Worm (Caenorhabditis elegans) whole organism, L1 larva: ENCODE measurements around the gene xbx-1.
A peak's percentile ranks its signal among the peaks of the same experiment; 100 is the strongest.

Experiments
- C04F5.9 ChIP-seq: sonication (generic microtip); optimal IDR thresholded peaks from 2 replicates; lab custom pipeline; 2016; ENCODE audit warnings: missing genetic modification characterization, missing compliant biosample characterization
- C16A3.4 ChIP-seq: fragments of 150-350 bp; optimal IDR thresholded peaks from 2 replicates; lab custom pipeline; 2014; ENCODE audit warnings: missing biosample characterization, missing genetic modification characterization
- C34B4.2 ChIP-seq: sonication (generic microtip); optimal IDR thresholded peaks from 2 replicates; lab custom pipeline; 2017; ENCODE audit warnings: mild to moderate bottlenecking, missing genetic modification characterization, missing compliant biosample characterization
- aha-1 ChIP-seq: fragments of 150-350 bp; optimal IDR thresholded peaks from 2 replicates; lab custom pipeline; 2014; ENCODE audit warnings: missing biosample characterization, missing genetic modification characterization
- alr-1 ChIP-seq: fragments of 200-800 bp; sonication (Bioruptor generic); optimal IDR thresholded peaks from 2 replicates; lab custom pipeline; 2018; ENCODE audit warnings: borderline replicate concordance, mild to moderate bottlenecking, missing genetic modification characterization, missing compliant biosample characterization
- aly-2 ChIP-seq: fragments of 150-350 bp; optimal IDR thresholded peaks from 2 replicates; lab custom pipeline; 2014; ENCODE audit warnings: missing biosample characterization, missing genetic modification characterization
- ama-1 ChIP-seq: fragments of 150-350 bp; optimal IDR thresholded peaks from 2 replicates; lab custom pipeline; 2014
- ceh-8 ChIP-seq: fragments of 200-800 bp; sonication (Bioruptor generic); optimal IDR thresholded peaks from 2 replicates; lab custom pipeline; 2018; ENCODE audit warnings: mild to moderate bottlenecking, missing genetic modification characterization, moderate library complexity, missing compliant biosample characterization
- ceh-82 ChIP-seq, 3 experiments: fragments of 150-350 bp in 1 of 3; sonication (generic microtip) in 2 of 3; optimal IDR thresholded peaks; 2 replicates each; lab custom pipeline; 2014 to 2017; ENCODE audit warnings: missing biosample characterization in 3 of 3, missing genetic modification characterization in 3 of 3
- ceh-88 ChIP-seq: fragments of 200-800 bp; sonication (Bioruptor generic); IDR thresholded peaks from 2 replicates; pipeline ENCODE4 v1.3.6; 2022; ENCODE audit warnings: missing genetic modification characterization, missing compliant biosample characterization
- ces-1 ChIP-seq: fragments of 150-350 bp; optimal IDR thresholded peaks from 2 replicates; lab custom pipeline; 2014; ENCODE audit warnings: missing biosample characterization, missing genetic modification reagents, missing genetic modification characterization
- efl-3 ChIP-seq: fragments of 200-800 bp; sonication (Bioruptor generic); optimal IDR thresholded peaks from 2 replicates; lab custom pipeline; 2018; ENCODE audit warnings: mild to moderate bottlenecking, missing genetic modification characterization, missing compliant biosample characterization
- egl-13 ChIP-seq: sonication (generic microtip); optimal IDR thresholded peaks from 2 replicates; lab custom pipeline; 2016; ENCODE audit warnings: missing genotype, missing genetic modification reagents, missing genetic modification characterization, missing compliant biosample characterization
- egl-27 ChIP-seq, 2 experiments: fragments of 150-350 bp in 1 of 2; sonication (generic microtip); optimal IDR thresholded peaks; 3 replicates each; lab custom pipeline; 2017 to 2018; ENCODE audit warnings: missing biosample characterization in 2 of 2, missing genetic modification characterization in 2 of 2, missing genetic modification reagents in 2 of 2
- elt-2 ChIP-seq: sonication (generic microtip); optimal IDR thresholded peaks from 2 replicates; lab custom pipeline; 2016; ENCODE audit warnings: missing genetic modification characterization, mild to moderate bottlenecking, inconsistent platforms, missing compliant biosample characterization, missing genetic modification reagents
- ets-5 ChIP-seq: fragments of 200-800 bp; sonication (Bioruptor generic); IDR thresholded peaks from 2 replicates; pipeline ENCODE4 v1.3.6; 2022; ENCODE audit warnings: missing genetic modification characterization, missing compliant biosample characterization
- fkh-8 ChIP-seq: sonication (generic microtip); optimal IDR thresholded peaks from 2 replicates; lab custom pipeline; 2016; ENCODE audit warnings: mild to moderate bottlenecking, missing genetic modification characterization, missing compliant biosample characterization
- fos-1 ChIP-seq: fragments of 150-350 bp; optimal IDR thresholded peaks from 2 replicates; lab custom pipeline; 2014; ENCODE audit warnings: missing biosample characterization, missing genetic modification characterization
- irx-1 ChIP-seq: sonication (generic microtip); optimal IDR thresholded peaks from 2 replicates; lab custom pipeline; 2016; ENCODE audit warnings: missing genetic modification characterization, missing compliant biosample characterization
- isw-1 ChIP-seq: fragments of 200-800 bp; sonication (Bioruptor generic); IDR thresholded peaks from 2 replicates; pipeline ENCODE4 v1.3.6; 2022; ENCODE audit warnings: missing genetic modification characterization, missing compliant biosample characterization
- jun-1 ChIP-seq: fragments of 150-350 bp; optimal IDR thresholded peaks from 2 replicates; lab custom pipeline; 2014; ENCODE audit warnings: missing biosample characterization, missing genetic modification reagents, missing genetic modification characterization
- lin-13 ChIP-seq: fragments of 150-350 bp; optimal IDR thresholded peaks from 2 replicates; lab custom pipeline; 2014; ENCODE audit warnings: missing biosample characterization, missing genetic modification reagents, missing genetic modification characterization
- lin-14 ChIP-seq: fragments of 200-800 bp; sonication (Bioruptor generic); optimal IDR thresholded peaks from 2 replicates; lab custom pipeline; 2018; ENCODE audit warnings: mild to moderate bottlenecking, missing genetic modification characterization, moderate library complexity, missing compliant biosample characterization
- lin-15B ChIP-seq: fragments of 150-350 bp; sonication (generic microtip); optimal IDR thresholded peaks from 3 replicates; lab custom pipeline; 2014; ENCODE audit warnings: missing biosample characterization, missing genetic modification characterization
- lin-35 ChIP-seq, 2 experiments: fragments of 150-350 bp; optimal IDR thresholded peaks; 2 replicates each; lab custom pipeline; 2014; ENCODE audit warnings: missing biosample characterization in 2 of 2, missing genetic modification characterization in 2 of 2, missing genetic modification reagents in 2 of 2
- mdl-1 ChIP-seq, 2 experiments: fragments of 150-350 bp; optimal IDR thresholded peaks; 2 replicates each; lab custom pipeline; 2014 to 2017; ENCODE audit warnings: missing biosample characterization in 2 of 2, missing genetic modification characterization in 2 of 2, inconsistent platforms in 1 of 2
- nhr-12 ChIP-seq: sonication (generic microtip); optimal IDR thresholded peaks from 2 replicates; lab custom pipeline; 2017; ENCODE audit warnings: missing biosample characterization, missing genetic modification characterization
- nhr-19 ChIP-seq: fragments of 200-800 bp; sonication (Bioruptor generic); conservative IDR thresholded peaks from 2 replicates; pipeline ENCODE4 v1.3.6; 2022; ENCODE audit warnings: missing genetic modification characterization, missing compliant biosample characterization
- nhr-28 ChIP-seq: fragments of 150-350 bp; optimal IDR thresholded peaks from 2 replicates; lab custom pipeline; 2014; ENCODE audit warnings: missing biosample characterization, missing genetic modification characterization
- nhr-47 ChIP-seq: sonication (generic microtip); optimal IDR thresholded peaks from 2 replicates; lab custom pipeline; 2016; ENCODE audit warnings: mild to moderate bottlenecking, missing genetic modification characterization, moderate library complexity, missing compliant biosample characterization
- nhr-71 ChIP-seq: sonication (generic microtip); optimal IDR thresholded peaks from 2 replicates; lab custom pipeline; 2016; ENCODE audit warnings: mild to moderate bottlenecking, missing genetic modification characterization, moderate library complexity, missing compliant biosample characterization
- nhr-76 ChIP-seq: sonication (generic microtip); optimal IDR thresholded peaks from 2 replicates; lab custom pipeline; 2017; ENCODE audit warnings: missing biosample characterization, missing genetic modification characterization
- nhr-90 ChIP-seq: sonication (generic microtip); optimal IDR thresholded peaks from 2 replicates; lab custom pipeline; 2016; ENCODE audit warnings: mild to moderate bottlenecking, missing genetic modification characterization, missing compliant biosample characterization; ENCODE audit not compliant: poor library complexity
- pag-3 ChIP-seq: sonication (generic microtip); optimal IDR thresholded peaks from 2 replicates; lab custom pipeline; 2017; ENCODE audit warnings: missing genetic modification characterization, mild to moderate bottlenecking, missing compliant biosample characterization, antibody characterized with exemption, borderline replicate concordance; ENCODE audit not compliant: insufficient read depth
- pax-3 ChIP-seq: fragments of 200-800 bp; sonication (Bioruptor generic); optimal IDR thresholded peaks from 2 replicates; lab custom pipeline; 2018; ENCODE audit warnings: mild to moderate bottlenecking, missing genetic modification characterization, moderate library complexity, missing compliant biosample characterization
- pqm-1 ChIP-seq: sonication (generic microtip); optimal IDR thresholded peaks from 3 replicates; lab custom pipeline; 2017; ENCODE audit warnings: missing biosample characterization, missing genetic modification characterization
- snpc-4 ChIP-seq: fragments of 150-350 bp; optimal IDR thresholded peaks from 2 replicates; lab custom pipeline; 2014; ENCODE audit warnings: missing biosample characterization, missing genetic modification characterization
- snu-23 ChIP-seq: sonication (generic microtip); optimal IDR thresholded peaks from 2 replicates; lab custom pipeline; 2016; ENCODE audit warnings: missing genetic modification characterization, missing compliant biosample characterization
- tbx-2 ChIP-seq: sonication (generic microtip); optimal IDR thresholded peaks from 2 replicates; lab custom pipeline; 2016; ENCODE audit warnings: missing genetic modification characterization, missing compliant biosample characterization
- unc-130 ChIP-seq: fragments of 150-350 bp; optimal IDR thresholded peaks from 2 replicates; lab custom pipeline; 2017; ENCODE audit warnings: missing biosample characterization, missing genetic modification characterization, inconsistent platforms
- unc-62 ChIP-seq: fragments of 150-350 bp; optimal IDR thresholded peaks from 2 replicates; lab custom pipeline; 2014; ENCODE audit warnings: missing biosample characterization, missing genetic modification reagents, missing genetic modification characterization
- unc-86 ChIP-seq: sonication (generic microtip); optimal IDR thresholded peaks from 2 replicates; lab custom pipeline; 2016; ENCODE audit warnings: missing genetic modification characterization, missing compliant biosample characterization
- unc-98 ChIP-seq: fragments of 200-800 bp; sonication (Bioruptor generic); IDR thresholded peaks from 2 replicates; pipeline ENCODE4 v1.3.6; 2022; ENCODE audit warnings: missing genetic modification characterization, missing compliant biosample characterization
- zag-1 ChIP-seq: fragments of 150-350 bp; optimal IDR thresholded peaks from 2 replicates; lab custom pipeline; 2014; ENCODE audit warnings: missing biosample characterization, missing genetic modification characterization
- zip-4 ChIP-seq: fragments of 200-800 bp; sonication (Bioruptor generic); optimal IDR thresholded peaks from 2 replicates; lab custom pipeline; 2018; ENCODE audit warnings: mild to moderate bottlenecking, missing genetic modification characterization, moderate library complexity, missing compliant biosample characterization

The xbx-1 gene

ce11 chrV:15002184-15002690 is 22.2 kb downstream of the xbx-1 start, which contains the start of the genes fib-1 and mut-15 (continued):
- TF ChIP-seq nhr-90 (tag; lab: Kevin White, UChicago) (peak; percentile 94), lin-14 (peak; percentile 94), C04F5.9 (tag; lab: Kevin White, UChicago) (peak; percentile 90), jun-1 (peak; percentile 87), tbx-2 (tag; lab: Kevin White, UChicago) (peak; percentile 93), ces-1 (GFP tag; lab: Kevin White, UChicago) (no peak), fos-1 (tag; lab: Kevin White, UChicago) (peak; percentile 79), nhr-12 (tag; lab: Kevin White, UChicago) (no peak), unc-130 (tag; lab: Kevin White, UChicago) (peak; percentile 90), egl-27 (tag; optimal IDR thresholded peaks at IDR 0.05; lab: Kevin White, UChicago) (peak in 1 of 2 experiments; percentile 45), unc-98 (peak; percentile 70), ets-5 (GFP tag; lab: Robert Waterston, UW) (no peak), nhr-71 (peak; percentile 96), aha-1 (tag; lab: Kevin White, UChicago) (peak; percentile 2), nhr-19 (GFP tag; lab: Robert Waterston, UW) (peak; percentile 92), fkh-8 (tag; lab: Kevin White, UChicago) (peak; percentile 98), nhr-76 (tag; lab: Kevin White, UChicago) (no peak), aly-2 (tag; lab: Kevin White, UChicago) (peak; percentile 33), ceh-88 (peak; percentile 77), pag-3 (tag; lab: Kevin White, UChicago) (peak; percentile 71), nhr-47 (tag; lab: Kevin White, UChicago) (peak; percentile 96), pqm-1 (no peak), C16A3.4 (tag; lab: Kevin White, UChicago) (peak; percentile 96), unc-62 (GFP tag; lab: Kevin White, UChicago) (no peak), isw-1 (GFP tag; lab: Robert Waterston, UW) (peak; percentile 96), C34B4.2 (tag; lab: Kevin White, UChicago) (no peak), pax-3 (tag; lab: Kevin White, UChicago) (peak; percentile 99), zip-4 (GFP tag; lab: Kevin White, UChicago) (peak; percentile 67), egl-13 (peak; percentile 86), irx-1 (peak; percentile 85), lin-35 (GFP tag; optimal IDR thresholded peaks at IDR 0.05; lab: Kevin White, UChicago) (peak; percentile 90 to 92), ama-1 (lab: Kevin White, UChicago) (peak; percentile 6), nhr-28 (tag; lab: Kevin White, UChicago) (no peak), ceh-82 (tag; optimal IDR thresholded peaks at IDR 0.05; lab: Kevin White, UChicago) (peak; percentile 88 to 97 (median 90)), lin-13 (GFP tag; lab: Kevin White, UChicago) (peak; percentile 88), unc-86 (peak; percentile 88), snu-23 (peak; percentile 97), snpc-4 (tag; lab: Kevin White, UChicago) (peak; percentile 85), lin-15B (peak; percentile 96), efl-3 (peak; percentile 54), ceh-8 (GFP tag; lab: Kevin White, UChicago) (peak; percentile 82)

- TF ChIP-seq lin-15B (no peak), fos-1 (tag; lab: Kevin White, UChicago) (no peak), elt-2 (tag; lab: Kevin White, UChicago) (no peak), zag-1 (tag; lab: Kevin White, UChicago) (no peak), alr-1 (no peak), mdl-1 (tag; optimal IDR thresholded peaks at IDR 0.05; lab: Kevin White, UChicago) (no peak)
Measured at ce11 chrV:15004800-15005199, 24.8 kb downstream of the xbx-1 start, which contains the start of gene hrde-2. Gene hrde-2, plus strand, starts transcription at chrV:15005100.
